Worm (Caenorhabditis elegans): ENCODE data around the gene srx-62.

ce11 chrV:3968929-3969328 lies 26.8 kb downstream of the srx-62 start:
- no peak for TF ChIP-seq him-1 (tag; optimal IDR thresholded peaks at IDR 0.05)
- TF ChIP-seq W03F9.2 (tag; optimal IDR thresholded peaks at IDR 0.05): no peak
- TF ChIP-seq dao-5 (tag; optimal IDR thresholded peaks at IDR 0.05): no peak

Data from whole organism, L4/young adult.